Fruit fly (Drosophila melanogaster): Measurements from ENCODE around the gene eIF3a.

Gene eIF3a

DNA sequence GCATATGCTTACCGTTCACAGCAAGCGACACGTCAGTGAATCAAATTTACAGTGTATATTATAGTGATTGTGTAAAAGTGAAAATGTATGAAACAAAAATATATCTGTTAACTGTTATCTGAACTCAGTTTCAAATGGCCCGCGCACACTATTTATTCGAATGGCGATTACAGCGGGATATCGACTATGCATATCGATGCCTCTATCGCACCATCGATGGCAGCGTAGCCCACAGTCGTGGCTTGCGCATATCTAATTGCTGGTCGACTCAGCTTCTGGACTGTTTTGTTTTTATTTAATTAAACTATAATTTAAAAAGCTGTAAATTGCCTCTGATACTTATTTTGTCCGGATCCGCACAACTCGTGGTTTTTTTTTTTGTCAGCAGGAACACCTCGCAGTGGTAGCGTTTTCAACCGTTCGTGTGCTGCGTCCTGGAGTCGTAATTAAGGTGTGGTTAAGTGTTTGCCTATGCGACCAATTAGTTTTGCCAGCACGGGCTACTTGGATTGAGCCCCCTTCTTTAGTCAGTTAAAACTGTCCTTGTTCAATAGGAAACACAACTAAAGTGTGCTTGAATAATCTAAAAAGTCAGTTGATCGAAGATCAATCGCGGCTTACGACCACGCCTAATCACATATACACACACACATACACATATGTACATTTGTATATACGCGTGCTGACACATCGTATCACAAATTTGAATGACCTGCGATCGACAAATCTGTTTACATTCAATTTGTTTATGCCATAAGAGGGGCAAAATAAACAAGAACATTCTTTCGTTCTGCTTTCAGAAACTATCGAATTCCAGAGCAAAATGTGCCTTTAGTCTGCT lies 52.4 kb downstream of the eIF3a start, which contains the start of gene Cont (continued):
- TF ChIP-seq croc (GFP tag; conservative IDR thresholded peaks at IDR 0.05) = no peak
- TF ChIP-seq pfk (GFP tag; optimal IDR thresholded peaks at IDR 0.05) = no peak
- TF ChIP-seq Dip3 (GFP tag; optimal IDR thresholded peaks at IDR 0.05) = no peak
- TF ChIP-seq NC2β (GFP tag; optimal IDR thresholded peaks at IDR 0.05) = peak; percentile 21
- TF ChIP-seq eve (GFP tag; optimal IDR thresholded peaks at IDR 0.05) = no peak
- TF ChIP-seq wor (GFP tag; IDR thresholded peaks at IDR 0.05) = no peak
- no peak for TF ChIP-seq klu (GFP tag; IDR thresholded peaks at IDR 0.05)
- TF ChIP-seq CG10565 (GFP tag; optimal IDR thresholded peaks at IDR 0.05) = no peak
- TF ChIP-seq Deaf1 (tag; optimal IDR thresholded peaks at IDR 0.05) = no peak
- no peak for TF ChIP-seq Trl (optimal IDR thresholded peaks at IDR 0.05)
- TF ChIP-seq Trl (GFP tag; optimal IDR thresholded peaks at IDR 0.05) = no peak
- TF ChIP-seq NfI (GFP tag; optimal IDR thresholded peaks at IDR 0.05) = no peak
- TF ChIP-seq Dad (GFP tag; optimal IDR thresholded peaks at IDR 0.05) = no peak
- TF ChIP-seq CG4820 (GFP tag; optimal IDR thresholded peaks at IDR 0.05) = no peak
- no peak for TF ChIP-seq ham (GFP tag; IDR thresholded peaks at IDR 0.05)
- no peak for TF ChIP-seq CG12942 (GFP tag; optimal IDR thresholded peaks at IDR 0.05)
- no peak for TF ChIP-seq PHDP (tag; optimal IDR thresholded peaks at IDR 0.05)
- TF ChIP-seq CG15011 (GFP tag; optimal IDR thresholded peaks at IDR 0.05) = no peak
- peak; percentile 60 for TF ChIP-seq trem (tag; optimal IDR thresholded peaks at IDR 0.05)
- TF ChIP-seq Usf (GFP tag; optimal IDR thresholded peaks at IDR 0.05) = no peak
- TF ChIP-seq fd3F (GFP tag; optimal IDR thresholded peaks at IDR 0.05) = no peak
- TF ChIP-seq CG9797 (GFP tag; optimal IDR thresholded peaks at IDR 0.05) = peak; percentile 59
- TF ChIP-seq lola (GFP tag; optimal IDR thresholded peaks at IDR 0.05) = no peak
- TF ChIP-seq dpn (GFP tag; optimal IDR thresholded peaks at IDR 0.05) = no peak
- no peak for TF ChIP-seq prd (optimal IDR thresholded peaks at IDR 0.05)
- no peak for TF ChIP-seq prd (GFP tag; IDR thresholded peaks at IDR 0.05)
- peak; percentile 87 for TF ChIP-seq CG2116 (GFP tag; optimal IDR thresholded peaks at IDR 0.05)
- peak; percentile 99 for TF ChIP-seq Dref (GFP tag; IDR thresholded peaks at IDR 0.05)
- no peak for TF ChIP-seq sima (GFP tag; optimal IDR thresholded peaks at IDR 0.05)
- no peak for TF ChIP-seq CG18262 (tag; optimal IDR thresholded peaks at IDR 0.05)
- TF ChIP-seq CG11695 (GFP tag; IDR thresholded peaks at IDR 0.05) = no peak
- no peak for TF ChIP-seq CG17359 (tag; optimal IDR thresholded peaks at IDR 0.05)
- TF ChIP-seq CG14014 (GFP tag; IDR thresholded peaks at IDR 0.05) = no peak
- no peak for TF ChIP-seq shn (GFP tag; optimal IDR thresholded peaks at IDR 0.05)
- no peak for TF ChIP-seq bowl (GFP tag; IDR thresholded peaks at IDR 0.05)
- TF ChIP-seq CG16815 (GFP tag; optimal IDR thresholded peaks at IDR 0.05) = no peak
- TF ChIP-seq CG17829 (tag; optimal IDR thresholded peaks at IDR 0.05) = peak; percentile 24
- no peak for TF ChIP-seq hkb (optimal IDR thresholded peaks at IDR 0.05)
- TF ChIP-seq hkb (GFP tag; IDR thresholded peaks at IDR 0.05) = no peak
- TF ChIP-seq CG13123 (GFP tag; optimal IDR thresholded peaks at IDR 0.05) = no peak
- TF ChIP-seq CG10654 (GFP tag; optimal IDR thresholded peaks at IDR 0.05) = no peak
- TF ChIP-seq zf30C (GFP tag; optimal IDR thresholded peaks at IDR 0.05) = no peak
- no peak for TF ChIP-seq run (tag; optimal IDR thresholded peaks at IDR 0.05)
- TF ChIP-seq ase (GFP tag; IDR thresholded peaks at IDR 0.05) = no peak
- no peak for TF ChIP-seq Fer3 (tag; optimal IDR thresholded peaks at IDR 0.05)
- TF ChIP-seq CG8359 (GFP tag; optimal IDR thresholded peaks at IDR 0.05; ENCODE audit: borderline replicate concordance) = no peak
- peak; percentile 48 for TF ChIP-seq CG4617 (GFP tag; optimal IDR thresholded peaks at IDR 0.05; ENCODE audit: borderline replicate concordance)
- TF ChIP-seq kah (GFP tag; optimal IDR thresholded peaks at IDR 0.05) = no peak
- no peak for TF ChIP-seq CG9727 (GFP tag; optimal IDR thresholded peaks at IDR 0.05)
- TF ChIP-seq az2 (GFP tag; optimal IDR thresholded peaks at IDR 0.05) = no peak
- TF ChIP-seq CTCF (GFP tag; optimal IDR thresholded peaks at IDR 0.05) = no peak
- no peak for TF ChIP-seq CG10462 (GFP tag; optimal IDR thresholded peaks at IDR 0.05)

Data from whole organism, embryonic.